Fruit fly (Drosophila melanogaster): ENCODE data around the gene mei-41.

The mei-41 gene

DNA sequence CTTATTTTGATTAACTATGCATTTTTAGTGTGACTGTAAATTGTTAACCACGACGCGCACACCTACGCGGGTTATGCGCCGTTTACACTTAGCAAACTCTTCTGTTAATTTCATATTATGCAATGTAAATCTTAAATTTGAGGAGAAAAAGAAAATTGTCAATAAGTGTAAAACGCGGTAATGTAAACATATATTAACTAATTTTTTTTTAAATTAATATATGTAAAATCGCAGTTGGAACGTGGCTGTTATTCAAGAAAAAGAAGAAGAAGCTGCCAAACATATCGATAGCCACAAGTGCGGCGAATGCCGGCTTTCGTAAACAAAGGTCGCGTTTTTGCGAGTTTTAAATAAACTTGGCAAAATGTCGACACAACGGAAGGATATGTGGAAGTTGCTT is at the start of gene mei-41, which contains the start of gene TH1:
TSS of gene mei-41 (plus strand) at position 302 of the 400 bp plus-strand sequence.
TSS of gene TH1 (minus strand) at position 42 of the 400 bp plus-strand sequence.
- TF ChIP-seq Sox15 (GFP tag; optimal IDR thresholded peaks at IDR 0.05) (peak; percentile 75), cyc (GFP tag; optimal IDR thresholded peaks at IDR 0.05) (peak; percentile 70), Smox (GFP tag; optimal IDR thresholded peaks at IDR 0.05) (no peak), Met (GFP tag; optimal IDR thresholded peaks at IDR 0.05) (no peak), CG4318 (GFP tag; optimal IDR thresholded peaks at IDR 0.05) (peak; percentile 74), ss (GFP tag; optimal IDR thresholded peaks at IDR 0.05) (no peak), acj6 (GFP tag; optimal IDR thresholded peaks at IDR 0.05) (peak; percentile 80), CG10631 (GFP tag; optimal IDR thresholded peaks at IDR 0.05) (peak; percentile 84), fkh (GFP tag; optimal IDR thresholded peaks at IDR 0.05) (no peak), net (GFP tag; optimal IDR thresholded peaks at IDR 0.05) (no peak), Eip93F (GFP tag; optimal IDR thresholded peaks at IDR 0.05) (peak; percentile 49), CG6276 (GFP tag; optimal IDR thresholded peaks at IDR 0.05) (no peak), CG3032 (tag; optimal IDR thresholded peaks at IDR 0.05) (peak; percentile 90), CG31627 (GFP tag; optimal IDR thresholded peaks at IDR 0.05) (peak; percentile 74), Hr38 (GFP tag; optimal IDR thresholded peaks at IDR 0.05) (no peak), CG8632 (GFP tag; optimal IDR thresholded peaks at IDR 0.05) (peak; percentile 67), salr (GFP tag; optimal IDR thresholded peaks at IDR 0.05) (peak in 1 of 2 experiments; percentile 65), topi (GFP tag; optimal IDR thresholded peaks at IDR 0.05) (no peak), Lpt (GFP tag; optimal IDR thresholded peaks at IDR 0.05) (peak; percentile 58), CG15336 (GFP tag; IDR thresholded peaks at IDR 0.05) (peak; percentile 86), CG11294 (GFP tag; IDR thresholded peaks at IDR 0.05) (peak; percentile 87), esn (GFP tag; optimal IDR thresholded peaks at IDR 0.05) (peak; percentile 80), CG6808 (GFP tag; optimal IDR thresholded peaks at IDR 0.05) (no peak), CG32006 (GFP tag; optimal IDR thresholded peaks at IDR 0.05) (peak; percentile 85), dac (GFP tag; optimal IDR thresholded peaks at IDR 0.05) (peak; percentile 71), eg (GFP tag; IDR thresholded peaks at IDR 0.05) (peak; percentile 95), CG8119 (GFP tag; IDR thresholded peaks at IDR 0.05) (peak; percentile 84), CG6163 (GFP tag; IDR thresholded peaks at IDR 0.05) (peak; percentile 91), CG34406 (GFP tag; optimal IDR thresholded peaks at IDR 0.05) (peak; percentile 75), CG11762 (GFP tag; optimal IDR thresholded peaks at IDR 0.05; ENCODE audit: insufficient read depth) (peak; percentile 16), lz (GFP tag; optimal IDR thresholded peaks at IDR 0.05) (peak; percentile 81), Gug (GFP tag; IDR thresholded peaks at IDR 0.05) (peak; percentile 93), CG11902 (GFP tag; optimal IDR thresholded peaks at IDR 0.05) (peak; percentile 70), fd59A (GFP tag; optimal IDR thresholded peaks at IDR 0.05) (peak; percentile 58)

DNA sequence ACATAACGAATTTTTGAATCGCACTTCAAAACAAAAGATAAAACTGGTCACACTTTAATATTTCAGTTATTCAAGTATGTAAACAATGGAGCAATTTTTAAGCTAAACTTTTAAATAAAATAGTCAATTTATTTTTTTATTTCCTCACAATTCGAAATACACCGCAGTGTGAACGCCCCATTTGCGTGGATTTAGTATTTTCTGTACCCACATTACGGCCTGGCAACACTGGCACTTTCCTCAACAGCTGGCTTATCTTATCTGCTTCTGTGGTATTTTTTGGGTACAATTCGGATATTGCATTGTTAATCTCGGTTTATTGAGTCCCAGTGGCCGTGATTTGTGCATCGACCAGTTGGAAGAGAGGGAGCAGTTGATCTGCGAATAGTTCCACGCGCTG is 41.4 kb upstream of the mei-41 start, which contains the start of gene sl:
TSS of gene sl (plus strand) at position 254 of the 400 bp plus-strand sequence.
- no peak for TF ChIP-seq net (GFP tag; optimal IDR thresholded peaks at IDR 0.05)
- TF ChIP-seq Ets21C (GFP tag; optimal IDR thresholded peaks at IDR 0.05): no peak
- TF ChIP-seq CG31627 (GFP tag; optimal IDR thresholded peaks at IDR 0.05): peak; percentile 12
- no peak for TF ChIP-seq CG8119 (GFP tag; IDR thresholded peaks at IDR 0.05)

dm6 chrX:16358670-16359320 is 32.7 kb upstream of the mei-41 start, which contains the start of the genes U2af50 and PIG-Q:
TSS of gene U2af50 (minus strand) at chrX:16359039.
TSS of gene PIG-Q (plus strand) at chrX:16359143.
- peak; percentile 86 for TF ChIP-seq CG11762 (GFP tag; optimal IDR thresholded peaks at IDR 0.05; ENCODE audit: insufficient read depth)
- TF ChIP-seq CG3032 (tag; optimal IDR thresholded peaks at IDR 0.05): peak; percentile 93
- TF ChIP-seq CG3919 (GFP tag; optimal IDR thresholded peaks at IDR 0.05): no peak
- TF ChIP-seq CG15336 (GFP tag; IDR thresholded peaks at IDR 0.05): peak; percentile 90
- no peak; the same call in none of the 3 replicates for TF ChIP-seq CG8119 (GFP tag; IDR thresholded peaks at IDR 0.05)
- no peak for TF ChIP-seq topi (GFP tag; optimal IDR thresholded peaks at IDR 0.05)
- no peak for TF ChIP-seq Sox102F (GFP tag; optimal IDR thresholded peaks at IDR 0.05)
- TF ChIP-seq CG6276 (GFP tag; optimal IDR thresholded peaks at IDR 0.05): no peak
- no peak for TF ChIP-seq Eip75B (GFP tag; optimal IDR thresholded peaks at IDR 0.05)
- peak; percentile 94 for TF ChIP-seq CG34406 (GFP tag; optimal IDR thresholded peaks at IDR 0.05)
- TF ChIP-seq CG9139 (GFP tag; optimal IDR thresholded peaks at IDR 0.05): peak; percentile 86
- no peak for TF ChIP-seq Smox (GFP tag; optimal IDR thresholded peaks at IDR 0.05)
- TF ChIP-seq Blimp-1 (GFP tag; optimal IDR thresholded peaks at IDR 0.05): peak; percentile 65
- peak; percentile 75 for TF ChIP-seq Hr39 (GFP tag; optimal IDR thresholded peaks at IDR 0.05)
- TF ChIP-seq cyc (GFP tag; optimal IDR thresholded peaks at IDR 0.05): peak; percentile 74
- TF ChIP-seq CG6808 (GFP tag; optimal IDR thresholded peaks at IDR 0.05): no peak
- peak; percentile 79 for TF ChIP-seq Hr4 (GFP tag; optimal IDR thresholded peaks at IDR 0.05)
- TF ChIP-seq Hr38 (GFP tag; optimal IDR thresholded peaks at IDR 0.05): no peak
- TF ChIP-seq vri (GFP tag; optimal IDR thresholded peaks at IDR 0.05): peak; percentile 62
- peak; percentile 89 for TF ChIP-seq dsx (GFP tag; optimal IDR thresholded peaks at IDR 0.05; ENCODE audit: poor library complexity, severe bottlenecking)
- peak; percentile 83 for TF ChIP-seq CG6854 (GFP tag; optimal IDR thresholded peaks at IDR 0.05)
- peak; percentile 90 for TF ChIP-seq OdsH (GFP tag; optimal IDR thresholded peaks at IDR 0.05)

Data from whole organism, prepupa.